Worm (Caenorhabditis elegans) whole organism, late embryonic: ENCODE measurements around the gene ZK632.10.
A peak's percentile ranks its signal among the peaks of the same experiment; 100 is the strongest.

ENCODE experiments used
- C08G9.2 ChIP-seq: sonication (generic microtip); optimal IDR thresholded peaks from 2 replicates; lab custom pipeline; 2016; ENCODE audit warnings: mild to moderate bottlenecking, missing genetic modification characterization, moderate library complexity, missing compliant biosample characterization
- K02D7.2 ChIP-seq: sonication (generic microtip); optimal IDR thresholded peaks from 2 replicates; lab custom pipeline; 2017; ENCODE audit warnings: mild to moderate bottlenecking, missing genetic modification characterization, missing compliant biosample characterization
- K09A11.1 ChIP-seq: sonication (generic microtip); optimal IDR thresholded peaks from 2 replicates; lab custom pipeline; 2017; ENCODE audit warnings: antibody characterized with exemption, mild to moderate bottlenecking, missing genetic modification characterization, missing compliant biosample characterization; ENCODE audit not compliant: insufficient read depth
- T23F11.4 ChIP-seq: fragments of 200-800 bp; sonication (Bioruptor generic); optimal IDR thresholded peaks from 2 replicates; lab custom pipeline; 2018; ENCODE audit warnings: mild to moderate bottlenecking, missing genetic modification characterization, missing compliant biosample characterization
- Y22D7AL.16 ChIP-seq: sonication (generic microtip); optimal IDR thresholded peaks from 2 replicates; lab custom pipeline; 2016; ENCODE audit warnings: missing genetic modification characterization, missing compliant biosample characterization
- ahr-1 ChIP-seq: sonication (generic microtip); optimal IDR thresholded peaks from 2 replicates; lab custom pipeline; 2016; ENCODE audit warnings: missing genetic modification characterization, missing compliant biosample characterization
- ama-1 ChIP-seq: fragments of 150-350 bp; optimal IDR thresholded peaks from 2 replicates; lab custom pipeline; 2014
- ceh-14 ChIP-seq: sonication (generic microtip); optimal IDR thresholded peaks from 2 replicates; lab custom pipeline; 2016; ENCODE audit warnings: missing genotype, missing genetic modification characterization, missing compliant biosample characterization
- ceh-18 ChIP-seq: sonication (generic microtip); optimal IDR thresholded peaks from 2 replicates; lab custom pipeline; 2016; ENCODE audit warnings: missing genetic modification characterization, missing compliant biosample characterization
- ceh-22 ChIP-seq: sonication (generic microtip); optimal IDR thresholded peaks from 2 replicates; lab custom pipeline; 2017; ENCODE audit warnings: missing biosample characterization, missing genetic modification characterization
- ceh-24 ChIP-seq: sonication (generic microtip); optimal IDR thresholded peaks from 2 replicates; lab custom pipeline; 2016; ENCODE audit warnings: mild to moderate bottlenecking, missing genetic modification characterization, missing compliant biosample characterization
- ceh-30 ChIP-seq: fragments of 150-350 bp; optimal IDR thresholded peaks from 2 replicates; lab custom pipeline; 2014; ENCODE audit warnings: missing biosample characterization, missing genetic modification characterization
- ceh-31 ChIP-seq: sonication (generic microtip); optimal IDR thresholded peaks from 2 replicates; lab custom pipeline; 2016; ENCODE audit warnings: missing genetic modification characterization, missing compliant biosample characterization
- ceh-34 ChIP-seq: sonication (generic microtip); optimal IDR thresholded peaks from 2 replicates; lab custom pipeline; 2016; ENCODE audit warnings: mild to moderate bottlenecking, missing genetic modification characterization, missing compliant biosample characterization
- ceh-45 ChIP-seq: fragments of 200-800 bp; sonication (Bioruptor generic); IDR thresholded peaks from 2 replicates; pipeline ENCODE4 v1.3.6; 2022; ENCODE audit warnings: missing genetic modification reagents, missing genetic modification characterization, missing compliant biosample characterization
- ceh-48 ChIP-seq: sonication (generic microtip); optimal IDR thresholded peaks from 2 replicates; lab custom pipeline; 2016; ENCODE audit warnings: missing genetic modification characterization, inconsistent platforms, missing compliant biosample characterization
- dmd-4 ChIP-seq: sonication (generic microtip); optimal IDR thresholded peaks from 2 replicates; lab custom pipeline; 2016; ENCODE audit warnings: borderline replicate concordance, missing genetic modification characterization, missing compliant biosample characterization
- elt-2 ChIP-seq: sonication (generic microtip); optimal IDR thresholded peaks from 2 replicates; lab custom pipeline; 2016; ENCODE audit warnings: missing genetic modification reagents, missing genetic modification characterization, missing compliant biosample characterization
- ets-4 ChIP-seq: sonication (generic microtip); optimal IDR thresholded peaks from 2 replicates; lab custom pipeline; 2016; ENCODE audit warnings: missing genetic modification characterization, missing compliant biosample characterization
- fax-1 ChIP-seq: sonication (generic microtip); optimal IDR thresholded peaks from 2 replicates; lab custom pipeline; 2016; ENCODE audit warnings: missing genotype, missing genetic modification characterization, missing compliant biosample characterization
- fkh-10 ChIP-seq: fragments of 150-350 bp; optimal IDR thresholded peaks from 2 replicates; lab custom pipeline; 2014; ENCODE audit warnings: missing biosample characterization, missing genetic modification reagents, missing genetic modification characterization
- fkh-6 ChIP-seq: sonication (generic microtip); optimal IDR thresholded peaks from 2 replicates; lab custom pipeline; 2016; ENCODE audit warnings: missing genetic modification characterization, missing compliant biosample characterization
- gmeb-2 ChIP-seq: sonication (generic microtip); optimal IDR thresholded peaks from 2 replicates; lab custom pipeline; 2016; ENCODE audit warnings: missing genetic modification characterization, inconsistent platforms, missing compliant biosample characterization
- hlh-15 ChIP-seq: sonication (generic microtip); optimal IDR thresholded peaks from 2 replicates; lab custom pipeline; 2016; ENCODE audit warnings: missing genetic modification characterization, missing compliant biosample characterization
- hlh-30 ChIP-seq: sonication (generic microtip); optimal IDR thresholded peaks from 2 replicates; lab custom pipeline; 2017; ENCODE audit warnings: antibody characterized with exemption, missing genetic modification characterization, missing compliant biosample characterization; ENCODE audit not compliant: insufficient read depth
- hlh-6 ChIP-seq: sonication (generic microtip); optimal IDR thresholded peaks from 2 replicates; lab custom pipeline; 2016; ENCODE audit warnings: missing genotype, missing genetic modification characterization, missing compliant biosample characterization
- hlh-8 ChIP-seq: sonication (generic microtip); optimal IDR thresholded peaks from 2 replicates; lab custom pipeline; 2016; ENCODE audit warnings: missing genotype, missing genetic modification characterization, missing compliant biosample characterization
- lim-6 ChIP-seq: sonication (generic microtip); optimal IDR thresholded peaks from 2 replicates; lab custom pipeline; 2016; ENCODE audit warnings: missing genetic modification characterization, missing compliant biosample characterization
- madf-2 ChIP-seq: sonication (generic microtip); optimal IDR thresholded peaks from 2 replicates; lab custom pipeline; 2017; ENCODE audit warnings: missing genetic modification characterization, missing compliant biosample characterization
- nfya-1 ChIP-seq: sonication (generic microtip); optimal IDR thresholded peaks from 2 replicates; lab custom pipeline; 2017; ENCODE audit warnings: missing genetic modification characterization, mild to moderate bottlenecking, missing compliant biosample characterization, antibody characterized with exemption, moderate library complexity
- nhr-11 ChIP-seq: fragments of 150-350 bp; optimal IDR thresholded peaks from 2 replicates; lab custom pipeline; 2014; ENCODE audit warnings: missing biosample characterization, missing genetic modification characterization
- nhr-232 ChIP-seq: sonication (generic microtip); optimal IDR thresholded peaks from 2 replicates; lab custom pipeline; 2016; ENCODE audit warnings: missing genetic modification characterization, missing compliant biosample characterization
- pag-3 ChIP-seq: sonication (generic microtip); optimal IDR thresholded peaks from 2 replicates; lab custom pipeline; 2016; ENCODE audit warnings: missing compliant biosample characterization, missing genetic modification characterization, borderline replicate concordance
- pat-9 ChIP-seq: fragments of 200-800 bp; sonication (Bioruptor generic); optimal IDR thresholded peaks from 2 replicates; lab custom pipeline; 2018; ENCODE audit warnings: mild to moderate bottlenecking, missing genetic modification characterization, moderate library complexity, missing compliant biosample characterization
- pros-1 ChIP-seq: fragments of 150-350 bp; optimal IDR thresholded peaks from 2 replicates; lab custom pipeline; 2014; ENCODE audit warnings: missing biosample characterization, missing genetic modification reagents, missing genetic modification characterization
- ref-2 ChIP-seq: sonication (generic microtip); optimal IDR thresholded peaks from 2 replicates; lab custom pipeline; 2016; ENCODE audit warnings: missing genetic modification characterization, missing compliant biosample characterization
- rnt-1 ChIP-seq: sonication (generic microtip); optimal IDR thresholded peaks from 2 replicates; lab custom pipeline; 2016; ENCODE audit warnings: missing genetic modification characterization, missing compliant biosample characterization
- sox-2 ChIP-seq: fragments of 200-800 bp; sonication (Bioruptor generic); IDR thresholded peaks from 2 replicates; pipeline ENCODE4 v1.3.6; 2022; ENCODE audit warnings: missing genetic modification reagents, missing genetic modification characterization, missing compliant biosample characterization
- sox-4 ChIP-seq: sonication (generic microtip); optimal IDR thresholded peaks from 2 replicates; lab custom pipeline; 2017; ENCODE audit warnings: mild to moderate bottlenecking, missing genetic modification characterization, inconsistent platforms, missing compliant biosample characterization
- tbx-2 ChIP-seq: sonication (generic microtip); optimal IDR thresholded peaks from 2 replicates; lab custom pipeline; 2016; ENCODE audit warnings: missing genetic modification characterization, missing compliant biosample characterization
- tbx-7 ChIP-seq: sonication (generic microtip); optimal IDR thresholded peaks from 2 replicates; lab custom pipeline; 2016; ENCODE audit warnings: missing genotype, missing genetic modification characterization, missing compliant biosample characterization
- unc-42 ChIP-seq: sonication (generic microtip); optimal IDR thresholded peaks from 2 replicates; lab custom pipeline; 2016; ENCODE audit warnings: missing genotype, missing genetic modification characterization, missing compliant biosample characterization
- zip-5 ChIP-seq: sonication (generic microtip); optimal IDR thresholded peaks from 2 replicates; lab custom pipeline; 2016; ENCODE audit warnings: missing genetic modification characterization, missing compliant biosample characterization
- ztf-16 ChIP-seq: sonication (generic microtip); optimal IDR thresholded peaks from 2 replicates; lab custom pipeline; 2017; ENCODE audit warnings: missing genetic modification characterization, missing compliant biosample characterization

ZK632.10 gene

ce11 chrIII:9825073-9825828 is 2.3 kb downstream of the ZK632.10 start, which contains the start of gene ZK632.9:
Gene ZK632.9 (minus strand): TSS chrIII:9825432.
- TF ChIP-seq tbx-2 (tag; lab: Kevin White, UChicago) (peak; percentile 14), ceh-24 (tag; lab: Kevin White, UChicago) (no peak)

ce11 chrIII:9824330-9824934 is 3.1 kb downstream of the ZK632.10 start, which contains the start of gene lin-52:
Gene lin-52 (minus strand): TSS chrIII:9824750.
- no peak for TF ChIP-seq K09A11.1 (tag; lab: Kevin White, UChicago)

ce11 chrIII:9823748-9824147 is 3.8 kb downstream of the ZK632.10 start:
- TF ChIP-seq gmeb-2 (no peak), unc-42 (tag; lab: Kevin White, UChicago) (no peak), hlh-15 (tag; lab: Kevin White, UChicago) (no peak), ceh-24 (tag; lab: Kevin White, UChicago) (no peak), ztf-16 (no peak), sox-4 (tag; lab: Kevin White, UChicago) (no peak), lim-6 (tag; lab: Kevin White, UChicago) (no peak), ceh-18 (tag; lab: Kevin White, UChicago) (no peak), hlh-30 (tag; lab: Kevin White, UChicago) (no peak), ama-1 (lab: Kevin White, UChicago) (no peak), elt-2 (tag; lab: Kevin White, UChicago) (no peak), ceh-34 (no peak), fax-1 (no peak)

ce11 chrIII:9822942-9823341 is 4.6 kb downstream of the ZK632.10 start, which contains the start of gene arl-5:
Gene arl-5 (plus strand): TSS chrIII:9823242.
- no peak for TF ChIP-seq rnt-1
- TF ChIP-seq K02D7.2: no peak
- TF ChIP-seq sox-2 (GFP tag; lab: Robert Waterston, UW): no peak
- TF ChIP-seq pag-3: no peak
- no peak for TF ChIP-seq hlh-30 (tag; lab: Kevin White, UChicago)
- TF ChIP-seq sox-4 (tag; lab: Kevin White, UChicago): no peak
- no peak for TF ChIP-seq dmd-4
- no peak for TF ChIP-seq ref-2 (tag; lab: Kevin White, UChicago)
- TF ChIP-seq C08G9.2 (tag; lab: Kevin White, UChicago): no peak
- no peak for TF ChIP-seq hlh-8
- TF ChIP-seq ceh-48: no peak
- no peak for TF ChIP-seq fkh-10
- no peak for TF ChIP-seq ceh-30 (tag; lab: Kevin White, UChicago)
- TF ChIP-seq pat-9: no peak
- no peak for TF ChIP-seq ahr-1 (tag; lab: Kevin White, UChicago)
- TF ChIP-seq tbx-2 (tag; lab: Kevin White, UChicago): no peak
- TF ChIP-seq, all 69 proteins: peak for 0

ce11 chrIII:9818763-9819162 is 8.8 kb downstream of the ZK632.10 start, which contains the start of gene panl-3:
Gene panl-3 (plus strand): TSS chrIII:9819056.
- TF ChIP-seq ceh-14 (tag; lab: Kevin White, UChicago) (no peak), nhr-11 (tag; lab: Kevin White, UChicago) (no peak), madf-2 (tag; lab: Kevin White, UChicago) (no peak), ceh-31 (tag; lab: Kevin White, UChicago) (peak; percentile 41), fkh-6 (tag; lab: Kevin White, UChicago) (no peak), Y22D7AL.16 (no peak), hlh-30 (tag; lab: Kevin White, UChicago) (peak; percentile 94), tbx-7 (tag; lab: Kevin White, UChicago) (no peak), ceh-45 (GFP tag; lab: Robert Waterston, UW) (no peak), ztf-16 (no peak), ceh-34 (peak; percentile 33), fax-1 (no peak), T23F11.4 (no peak), ets-4 (tag; lab: Kevin White, UChicago) (no peak), pros-1 (peak; percentile 40), ceh-22 (tag; lab: Kevin White, UChicago) (no peak), nfya-1 (tag; lab: Kevin White, UChicago) (peak; percentile 16), zip-5 (no peak), ceh-30 (tag; lab: Kevin White, UChicago) (no peak), fkh-10 (no peak), rnt-1 (peak; percentile 14), nhr-232 (tag; lab: Kevin White, UChicago) (no peak), hlh-6 (peak; percentile 42)
